Worm (Caenorhabditis elegans): Measurements from ENCODE around the gene ZK809.5.

DNA sequence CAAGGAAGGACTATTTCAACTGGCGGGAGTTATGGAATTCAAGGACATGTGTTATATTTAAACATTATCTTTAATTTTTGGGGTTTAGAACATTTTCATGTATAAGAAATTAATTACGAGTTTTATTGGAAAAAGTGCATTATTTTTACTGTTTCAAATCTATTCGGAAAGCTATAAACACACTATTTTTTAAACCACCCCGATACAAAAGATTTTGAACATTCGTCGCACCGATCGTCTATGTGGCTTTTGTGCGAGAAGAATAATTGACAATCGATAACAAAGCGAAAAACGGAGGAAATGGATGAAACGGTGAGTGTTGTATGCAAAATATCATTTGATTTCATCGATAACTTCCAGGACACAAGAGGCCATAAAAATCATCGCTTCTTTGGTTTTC is 8.5 kb downstream of the ZK809.5 start, which contains the start of gene ZK809.9:
- no peak for TF ChIP-seq him-1 (tag; optimal IDR thresholded peaks at IDR 0.05)
- no peak for TF ChIP-seq dao-5 (tag; optimal IDR thresholded peaks at IDR 0.05)
